Fruit fly (Drosophila melanogaster) whole organism, prepupa: ENCODE results near the gene CG31637.

Experiments used
- Blimp-1 ChIP-seq: fragments of 200-800 bp; sonication (Bioruptor generic); optimal IDR thresholded peaks from 3 replicates; lab custom pipeline; 2017; ENCODE audit warnings: missing biosample characterization, missing genetic modification characterization, mild to moderate bottlenecking, moderate library complexity, missing genetic modification reagents
- CG10669 ChIP-seq: fragments of 200-800 bp; sonication (Bioruptor generic); optimal IDR thresholded peaks from 3 replicates; lab custom pipeline; 2018; ENCODE audit warnings: missing biosample characterization, mild to moderate bottlenecking, missing genetic modification characterization, moderate library complexity
- CG11294 ChIP-seq: fragments of 200-800 bp; sonication (Bioruptor generic); IDR thresholded peaks from 2 replicates; pipeline ENCODE4 v1.3.6; 2022; ENCODE audit warnings: missing biosample characterization, missing genetic modification characterization
- CG11762 ChIP-seq: fragments of 200-800 bp; sonication (Bioruptor generic); optimal IDR thresholded peaks from 3 replicates; lab custom pipeline; 2016; ENCODE audit warnings: missing biosample characterization, missing genetic modification characterization; ENCODE audit not compliant: insufficient read depth
- CG11902 ChIP-seq: fragments of 200-800 bp; sonication (Bioruptor generic); optimal IDR thresholded peaks from 3 replicates; lab custom pipeline; 2016; ENCODE audit warnings: missing biosample characterization, missing genetic modification characterization
- CG15336 ChIP-seq: fragments of 200-800 bp; sonication (Bioruptor generic); IDR thresholded peaks from 2 replicates; pipeline ENCODE4 v1.3.6; 2022; ENCODE audit warnings: missing biosample characterization, missing genetic modification characterization
- CG3032 ChIP-seq: fragments of 200-800 bp; optimal IDR thresholded peaks from 2 replicates; lab custom pipeline; 2019; ENCODE audit warnings: missing biosample characterization, mild to moderate bottlenecking, missing genetic modification characterization, moderate library complexity
- CG31627 ChIP-seq: fragments of 200-800 bp; sonication (Bioruptor generic); optimal IDR thresholded peaks from 3 replicates; lab custom pipeline; 2016; ENCODE audit warnings: missing biosample characterization, missing genetic modification characterization
- CG4318 ChIP-seq: fragments of 200-800 bp; sonication (Bioruptor generic); optimal IDR thresholded peaks from 3 replicates; lab custom pipeline; 2017; ENCODE audit warnings: missing biosample characterization, mild to moderate bottlenecking, missing genetic modification characterization
- CG6163 ChIP-seq: fragments of 200-800 bp; sonication (Bioruptor generic); IDR thresholded peaks from 3 replicates; pipeline ENCODE4 v1.3.6; 2022; ENCODE audit warnings: missing biosample characterization, missing genetic modification characterization
- CG6276 ChIP-seq: fragments of 200-800 bp; sonication (Bioruptor generic); optimal IDR thresholded peaks from 2 replicates; lab custom pipeline; 2017; ENCODE audit warnings: missing biosample characterization, mild to moderate bottlenecking, missing genetic modification characterization
- CG6792 ChIP-seq: fragments of 200-800 bp; sonication (Bioruptor generic); optimal IDR thresholded peaks from 3 replicates; lab custom pipeline; 2016; ENCODE audit warnings: missing biosample characterization, missing genetic modification characterization
- CG6854 ChIP-seq: fragments of 200-800 bp; sonication (Bioruptor generic); optimal IDR thresholded peaks from 2 replicates; lab custom pipeline; 2017; ENCODE audit warnings: missing biosample characterization, mild to moderate bottlenecking, missing genetic modification characterization
- CG7368 ChIP-seq: fragments of 200-800 bp; sonication (Bioruptor generic); optimal IDR thresholded peaks from 3 replicates; lab custom pipeline; 2016; ENCODE audit warnings: missing biosample characterization, missing genetic modification characterization
- CG8319 ChIP-seq: fragments of 200-800 bp; sonication (Bioruptor generic); optimal IDR thresholded peaks from 3 replicates; lab custom pipeline; 2016; ENCODE audit warnings: missing biosample characterization, missing genetic modification characterization
- CG8632 ChIP-seq: fragments of 200-800 bp; sonication (Bioruptor generic); optimal IDR thresholded peaks from 3 replicates; lab custom pipeline; 2016; ENCODE audit warnings: missing biosample characterization, missing genetic modification characterization
- Eip75B ChIP-seq: fragments of 200-800 bp; sonication (Bioruptor generic); optimal IDR thresholded peaks from 3 replicates; lab custom pipeline; 2016; ENCODE audit warnings: missing biosample characterization, missing genetic modification characterization
- Ets21C ChIP-seq: fragments of 200-800 bp; sonication (Bioruptor generic); optimal IDR thresholded peaks from 3 replicates; lab custom pipeline; 2016; ENCODE audit warnings: missing biosample characterization, missing genetic modification characterization
- Ets96B ChIP-seq: fragments of 200-800 bp; optimal IDR thresholded peaks from 2 replicates; lab custom pipeline; 2019; ENCODE audit warnings: missing biosample characterization, mild to moderate bottlenecking, missing genetic modification characterization, moderate library complexity
- Gug ChIP-seq: fragments of 200-800 bp; sonication (Bioruptor generic); IDR thresholded peaks from 2 replicates; pipeline ENCODE4 v1.3.6; 2022; ENCODE audit warnings: missing biosample characterization, missing genetic modification characterization
- Hr38 ChIP-seq: sonication (Bioruptor generic); optimal IDR thresholded peaks from 2 replicates; lab custom pipeline; 2016; ENCODE audit warnings: missing biosample characterization, missing genetic modification characterization
- Hr39 ChIP-seq: fragments of 200-800 bp; sonication (Bioruptor generic); optimal IDR thresholded peaks from 2 replicates; lab custom pipeline; 2016; ENCODE audit warnings: missing biosample characterization, missing genetic modification characterization
- Hr4 ChIP-seq: fragments of 200-800 bp; sonication (Bioruptor generic); optimal IDR thresholded peaks from 3 replicates; lab custom pipeline; 2016; ENCODE audit warnings: missing biosample characterization, missing genetic modification characterization
- Lpt ChIP-seq: fragments of 200-800 bp; sonication (Bioruptor generic); optimal IDR thresholded peaks from 3 replicates; lab custom pipeline; 2016; ENCODE audit warnings: missing biosample characterization, missing genetic modification characterization
- Met ChIP-seq: fragments of 200-800 bp; sonication (Bioruptor generic); optimal IDR thresholded peaks from 3 replicates; lab custom pipeline; 2016; ENCODE audit warnings: missing biosample characterization, missing genetic modification characterization
- OdsH ChIP-seq: fragments of 200-800 bp; sonication (Bioruptor generic); optimal IDR thresholded peaks from 3 replicates; lab custom pipeline; 2016; ENCODE audit warnings: missing biosample characterization, missing genetic modification characterization
- Smox ChIP-seq: fragments of 200-800 bp; sonication (Bioruptor generic); optimal IDR thresholded peaks from 3 replicates; lab custom pipeline; 2016; ENCODE audit warnings: missing biosample characterization, missing genetic modification characterization
- Sox102F ChIP-seq: fragments of 200-800 bp; sonication (Bioruptor generic); optimal IDR thresholded peaks from 2 replicates; lab custom pipeline; 2016; ENCODE audit warnings: missing biosample characterization, mild to moderate bottlenecking, missing genetic modification characterization
- Sox15 ChIP-seq: fragments of 200-800 bp; sonication (Bioruptor generic); optimal IDR thresholded peaks from 3 replicates; lab custom pipeline; 2016; ENCODE audit warnings: missing biosample characterization, missing genetic modification characterization
- achi ChIP-seq: fragments of 200-800 bp; sonication (Bioruptor generic); optimal IDR thresholded peaks from 3 replicates; lab custom pipeline; 2016; ENCODE audit warnings: missing biosample characterization, missing genetic modification characterization
- acj6 ChIP-seq: fragments of 200-800 bp; sonication (Bioruptor generic); optimal IDR thresholded peaks from 3 replicates; lab custom pipeline; 2016; ENCODE audit warnings: missing biosample characterization, missing genetic modification characterization
- cyc ChIP-seq: fragments of 200-800 bp; sonication (Bioruptor generic); optimal IDR thresholded peaks from 3 replicates; lab custom pipeline; 2016; ENCODE audit warnings: missing biosample characterization, missing genetic modification characterization
- dac ChIP-seq: fragments of 200-800 bp; sonication (Bioruptor generic); optimal IDR thresholded peaks from 2 replicates; lab custom pipeline; 2017; ENCODE audit warnings: missing biosample characterization, mild to moderate bottlenecking, missing genetic modification characterization
- dsx ChIP-seq: fragments of 200-800 bp; optimal IDR thresholded peaks from 3 replicates; lab custom pipeline; 2019; ENCODE audit warnings: missing biosample characterization, mild to moderate bottlenecking, missing genetic modification characterization, moderate library complexity; ENCODE audit not compliant: poor library complexity, severe bottlenecking
- eg ChIP-seq: fragments of 200-800 bp; sonication (Bioruptor generic); IDR thresholded peaks from 3 replicates; pipeline ENCODE4 v1.3.6; 2022; ENCODE audit warnings: missing biosample characterization, missing genetic modification characterization
- fd85E ChIP-seq: fragments of 200-800 bp; sonication (Bioruptor generic); optimal IDR thresholded peaks from 3 replicates; lab custom pipeline; 2016; ENCODE audit warnings: missing biosample characterization, missing genetic modification characterization
- fkh ChIP-seq: fragments of 200-800 bp; sonication (Bioruptor generic); optimal IDR thresholded peaks from 3 replicates; lab custom pipeline; 2017; ENCODE audit warnings: missing biosample characterization, mild to moderate bottlenecking, missing genetic modification characterization, moderate library complexity
- pdm3 ChIP-seq: fragments of 200-800 bp; sonication (Bioruptor generic); optimal IDR thresholded peaks from 3 replicates; lab custom pipeline; 2016; ENCODE audit warnings: missing biosample characterization, missing genetic modification characterization
- salr ChIP-seq, 2 experiments: fragments of 200-800 bp; sonication (Bioruptor generic); optimal IDR thresholded peaks; 3 replicates each; lab custom pipeline; 2016 to 2018; ENCODE audit warnings: missing biosample characterization in 2 of 2, missing genetic modification characterization in 2 of 2, mild to moderate bottlenecking in 1 of 2
- spab ChIP-seq: fragments of 200-800 bp; sonication (Bioruptor generic); optimal IDR thresholded peaks from 2 replicates; lab custom pipeline; 2017; ENCODE audit warnings: missing biosample characterization, mild to moderate bottlenecking, missing genetic modification characterization, missing genetic modification reagents
- ss ChIP-seq, 2 experiments: fragments of 200-800 bp; sonication (Bioruptor generic); optimal IDR thresholded peaks; 2 replicates in 1 of 2; 3 replicates in 1 of 2; lab custom pipeline; 2017 to 2018; ENCODE audit warnings: mild to moderate bottlenecking in 2 of 2, missing biosample characterization in 2 of 2, missing genetic modification characterization in 2 of 2, moderate library complexity in 1 of 2
- svp ChIP-seq: fragments of 200-800 bp; sonication (Bioruptor generic); peaks from one replicate; lab custom pipeline; 2016; ENCODE audit warnings: missing biosample characterization, missing genetic modification characterization
- vri ChIP-seq: fragments of 200-800 bp; sonication (Bioruptor generic); optimal IDR thresholded peaks from 3 replicates; lab custom pipeline; 2016; ENCODE audit warnings: missing biosample characterization, mild to moderate bottlenecking, missing genetic modification characterization

CG31637 gene

DNA sequence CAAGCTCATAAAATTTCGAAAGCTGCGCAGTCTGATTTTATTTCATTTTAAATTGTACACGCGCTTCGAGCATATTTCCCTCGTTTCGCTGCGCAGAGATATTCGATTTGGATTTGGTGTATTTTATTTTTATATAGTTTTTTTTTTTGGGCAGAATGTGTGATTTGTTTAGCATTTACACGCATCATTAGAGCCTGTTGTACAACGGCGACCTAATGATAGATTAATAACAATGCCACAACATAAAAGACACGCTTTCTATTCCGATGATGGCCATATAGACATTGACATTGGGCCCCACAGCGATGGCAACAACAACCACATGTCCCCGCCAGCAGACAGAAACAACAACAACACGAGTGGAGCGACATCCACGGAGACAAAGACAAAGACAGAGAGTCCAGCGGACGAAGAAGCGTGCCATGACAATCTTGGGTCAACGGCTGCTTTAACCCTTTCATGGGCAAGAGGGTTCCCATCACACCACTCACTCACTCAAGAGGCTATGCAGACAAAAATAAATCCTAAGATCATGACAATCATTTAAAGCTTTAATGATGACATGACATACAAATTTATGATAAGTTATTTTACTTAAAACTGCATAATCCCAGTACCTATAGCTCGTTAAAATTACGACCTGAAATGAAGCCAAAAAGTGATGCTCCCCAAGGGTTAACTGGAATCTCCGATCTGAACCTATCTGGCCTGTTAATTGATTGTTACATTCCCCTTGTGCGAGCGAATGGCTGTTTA lies 54.8 kb downstream of the CG31637 start (continued):
- no peak for TF ChIP-seq acj6
- TF ChIP-seq spab (GFP tag; lab: Kevin White, UChicago) = no peak
- TF ChIP-seq CG8319 (GFP tag; lab: Kevin White, UChicago) = no peak
- TF ChIP-seq dsx (GFP tag; lab: Kevin White, UChicago) = peak; percentile 5
- no peak for TF ChIP-seq Lpt (GFP tag; lab: Kevin White, UChicago)
- no peak for TF ChIP-seq CG31627 (GFP tag; lab: Kevin White, UChicago)
- TF ChIP-seq CG11762 (GFP tag; lab: Kevin White, UChicago) = no peak
- peak; percentile 94 for TF ChIP-seq svp
- TF ChIP-seq CG6276 (GFP tag; lab: Kevin White, UChicago) = no peak
- no peak for TF ChIP-seq CG7368 (GFP tag; lab: Kevin White, UChicago)
- no peak for TF ChIP-seq Ets21C (GFP tag; lab: Kevin White, UChicago)
- no peak for TF ChIP-seq CG11294 (GFP tag; lab: Robert Waterston, UW)
- TF ChIP-seq ss (GFP tag; optimal IDR thresholded peaks at IDR 0.05; lab: Kevin White, UChicago) = peak in 1 of 2 experiments; percentile 55
- TF ChIP-seq CG6854 (GFP tag; lab: Kevin White, UChicago) = no peak
- no peak for TF ChIP-seq Ets96B
- no peak for TF ChIP-seq CG6163
- no peak for TF ChIP-seq CG6792 (GFP tag; lab: Kevin White, UChicago)

DNA sequence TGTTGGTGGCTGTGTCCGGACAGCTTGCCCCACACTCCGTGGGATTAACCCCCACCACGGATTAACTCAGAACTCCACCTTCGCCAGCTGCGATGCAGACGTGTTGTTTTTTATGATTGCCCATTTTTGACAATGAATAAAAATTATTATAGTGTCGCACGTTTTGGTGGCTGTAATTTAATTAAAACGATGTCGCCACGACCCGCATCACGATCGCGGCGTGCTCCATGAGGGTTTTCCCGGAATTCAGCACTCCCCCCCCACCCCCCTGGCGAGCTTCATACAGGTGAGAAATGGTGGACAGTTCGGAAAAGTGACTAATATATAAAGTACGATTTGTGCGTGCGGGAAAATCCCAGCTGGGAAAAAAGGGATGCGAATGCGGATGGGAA lies 55.3 kb downstream of the CG31637 start:
- TF ChIP-seq svp = no peak
- no peak for TF ChIP-seq CG11762 (GFP tag; lab: Kevin White, UChicago)
- TF ChIP-seq dsx (GFP tag; lab: Kevin White, UChicago) = no peak
- TF ChIP-seq Met = no peak
- TF ChIP-seq pdm3 (GFP tag; lab: Kevin White, UChicago) = no peak
- no peak for TF ChIP-seq Hr4
- no peak for TF ChIP-seq Hr39
- TF ChIP-seq CG10669 = no peak
- TF ChIP-seq CG6792 (GFP tag; lab: Kevin White, UChicago) = no peak
- TF ChIP-seq CG11902 = no peak
- TF ChIP-seq cyc = no peak
- TF ChIP-seq fd85E (GFP tag; lab: Kevin White, UChicago) = no peak
- no peak for TF ChIP-seq CG6163

DNA sequence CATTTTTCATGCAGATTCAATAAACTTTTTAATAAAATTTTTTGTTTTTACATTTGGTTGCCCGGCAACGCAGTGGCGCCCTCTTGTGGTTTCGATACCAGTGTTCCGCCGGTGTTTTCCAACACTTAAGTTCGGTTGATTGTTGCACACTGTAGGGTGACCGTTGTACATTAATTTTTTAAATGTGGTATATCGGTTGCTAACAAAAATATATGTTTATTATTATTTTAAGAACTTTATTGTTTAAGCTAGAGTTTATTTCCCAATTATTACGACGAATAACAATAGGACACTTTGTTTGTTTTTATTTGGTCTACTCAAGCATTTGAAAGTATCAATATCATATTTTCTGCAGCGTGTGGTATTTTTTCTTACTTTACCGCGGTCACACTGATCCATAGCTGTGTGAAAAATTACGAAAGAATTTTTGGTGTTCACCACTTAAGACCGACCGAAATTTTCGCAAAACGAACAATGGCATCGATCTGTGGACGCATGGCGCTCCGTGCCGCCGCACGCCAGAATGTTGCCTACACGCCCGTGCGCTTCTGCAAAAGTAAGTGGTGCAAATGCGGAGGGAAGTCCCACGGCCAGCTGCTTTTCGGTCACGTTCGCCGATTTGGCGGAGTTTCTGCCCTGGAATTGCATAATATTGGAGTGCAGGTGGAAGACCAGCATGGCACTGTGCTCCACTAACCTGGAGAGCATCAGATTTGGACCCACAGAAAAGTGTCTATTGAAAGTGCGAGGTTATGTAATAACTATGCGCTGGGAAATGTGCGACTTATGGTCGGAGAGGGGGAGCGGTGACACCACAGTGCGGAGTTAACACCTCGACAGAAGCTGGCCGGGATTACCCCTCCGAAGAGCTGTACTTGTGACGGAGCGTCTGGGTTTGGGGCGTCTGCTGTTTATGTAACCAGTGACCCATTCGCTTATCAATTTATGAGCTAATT lies 59.3 kb downstream of the CG31637 start, which contains the start of the genes IFT52 and COX5B:
Gene IFT52 (minus strand): TSS at position 74 of the 956 bp plus-strand sequence.
Gene COX5B (plus strand): TSS at position 372 of the 956 bp plus-strand sequence.
- TF ChIP-seq Hr38 (GFP tag; lab: Kevin White, UChicago) = no peak
- no peak for TF ChIP-seq fd85E (GFP tag; lab: Kevin White, UChicago)
- no peak for TF ChIP-seq dac (GFP tag; lab: Kevin White, UChicago)
- TF ChIP-seq Gug (GFP tag; lab: Robert Waterston, UW) = no peak
- TF ChIP-seq Hr4 = peak; percentile 16
- TF ChIP-seq Smox (GFP tag; lab: Kevin White, UChicago) = peak; percentile 20
- TF ChIP-seq Ets21C (GFP tag; lab: Kevin White, UChicago) = no peak
- no peak for TF ChIP-seq CG11762 (GFP tag; lab: Kevin White, UChicago)
- TF ChIP-seq cyc = peak; percentile 78
- peak; percentile 29 for TF ChIP-seq CG3032 (tag; lab: Kevin White, UChicago)
- peak; percentile 29 for TF ChIP-seq CG8319 (GFP tag; lab: Kevin White, UChicago)
- TF ChIP-seq fkh (GFP tag; lab: Kevin White, UChicago) = peak; percentile 15
- no peak for TF ChIP-seq CG6854 (GFP tag; lab: Kevin White, UChicago)
- TF ChIP-seq CG10669 = no peak
- no peak for TF ChIP-seq Blimp-1 (GFP tag; lab: Kevin White, UChicago)
- no peak for TF ChIP-seq salr (GFP tag; optimal IDR thresholded peaks at IDR 0.05; lab: Kevin White, UChicago)
- no peak for TF ChIP-seq CG8632 (GFP tag; lab: Kevin White, UChicago)
- TF ChIP-seq achi = peak; percentile 9
- TF ChIP-seq CG15336 (GFP tag; lab: Robert Waterston, UW) = no peak
- no peak for TF ChIP-seq CG4318 (GFP tag; lab: Kevin White, UChicago)
- TF ChIP-seq OdsH (GFP tag; lab: Kevin White, UChicago) = no peak
- no peak for TF ChIP-seq CG7368 (GFP tag; lab: Kevin White, UChicago)
- peak; percentile 53 for TF ChIP-seq vri
- TF ChIP-seq Eip75B (GFP tag; lab: Kevin White, UChicago) = peak; percentile 15
- peak; percentile 35 for TF ChIP-seq Sox15 (GFP tag; lab: Kevin White, UChicago)
- no peak for TF ChIP-seq CG6163
- no peak for TF ChIP-seq eg (GFP tag; lab: Robert Waterston, UW)
- TF ChIP-seq Sox102F (GFP tag; lab: Kevin White, UChicago) = peak; percentile 19
- no peak for TF ChIP-seq CG6276 (GFP tag; lab: Kevin White, UChicago)
